Worm (Caenorhabditis elegans): ENCODE measurements around the gene ZK430.5.

ce11 chrII:4378195-4378594 lies 27.3 kb upstream of the ZK430.5 start, which contains the start of gene B0286.1:
- TF ChIP-seq mab-9 (GFP tag; IDR thresholded peaks at IDR 0.05) = no peak
- TF ChIP-seq ztf-11 (tag; optimal IDR thresholded peaks at IDR 0.05) = no peak
- TF ChIP-seq nhr-85 (tag) = no peak
- TF ChIP-seq fos-1 (tag; optimal IDR thresholded peaks at IDR 0.05) = no peak
- TF ChIP-seq sup-37 (GFP tag; optimal IDR thresholded peaks at IDR 0.05) = no peak
- TF ChIP-seq lin-13 (GFP tag; optimal IDR thresholded peaks at IDR 0.05) = no peak
